Worm (Caenorhabditis elegans): ENCODE data around the gene Y27F2A.10.

- no peak for TF ChIP-seq ceh-82 (tag; optimal IDR thresholded peaks at IDR 0.05)
- no peak for TF ChIP-seq unc-62 (GFP tag; optimal IDR thresholded peaks at IDR 0.05)
- no peak for TF ChIP-seq jun-1 (tag; optimal IDR thresholded peaks at IDR 0.05)
- no peak for TF ChIP-seq unc-39 (tag; optimal IDR thresholded peaks at IDR 0.05)
- no peak for TF ChIP-seq snpc-4 (tag; optimal IDR thresholded peaks at IDR 0.05)
- TF ChIP-seq fkh-10 (GFP tag; optimal IDR thresholded peaks at IDR 0.05), result no peak
- no peak for TF ChIP-seq nfya-1 (tag; optimal IDR thresholded peaks at IDR 0.05; ENCODE audit: insufficient read depth)
- TF ChIP-seq ztf-11 (tag; optimal IDR thresholded peaks at IDR 0.05), result no peak
- TF ChIP-seq elt-2 (tag; optimal IDR thresholded peaks at IDR 0.05), result no peak
- no peak for TF ChIP-seq nhr-11 (tag; optimal IDR thresholded peaks at IDR 0.05)
- no peak for TF ChIP-seq nhr-23 (tag; optimal IDR thresholded peaks at IDR 0.05)
Measured at ce11 chrII:3185848-3186247, 13.8 kb upstream of the Y27F2A.10 start.
